Fruit fly (Drosophila melanogaster) whole organism, prepupa: Measurements from ENCODE around the gene CG13137.

Source experiments
- Blimp-1 ChIP-seq: fragments of 200-800 bp; sonication (Bioruptor generic); optimal IDR thresholded peaks from 3 replicates; lab custom pipeline; 2017; ENCODE audit warnings: missing biosample characterization, missing genetic modification characterization, mild to moderate bottlenecking, moderate library complexity, missing genetic modification reagents
- CG10669 ChIP-seq: fragments of 200-800 bp; sonication (Bioruptor generic); optimal IDR thresholded peaks from 3 replicates; lab custom pipeline; 2018; ENCODE audit warnings: missing biosample characterization, mild to moderate bottlenecking, missing genetic modification characterization, moderate library complexity
- CG3032 ChIP-seq: fragments of 200-800 bp; optimal IDR thresholded peaks from 2 replicates; lab custom pipeline; 2019; ENCODE audit warnings: missing biosample characterization, mild to moderate bottlenecking, missing genetic modification characterization, moderate library complexity
- CG8319 ChIP-seq: fragments of 200-800 bp; sonication (Bioruptor generic); optimal IDR thresholded peaks from 3 replicates; lab custom pipeline; 2016; ENCODE audit warnings: missing biosample characterization, missing genetic modification characterization
- Ets21C ChIP-seq: fragments of 200-800 bp; sonication (Bioruptor generic); optimal IDR thresholded peaks from 3 replicates; lab custom pipeline; 2016; ENCODE audit warnings: missing biosample characterization, missing genetic modification characterization
- Ets96B ChIP-seq: fragments of 200-800 bp; optimal IDR thresholded peaks from 2 replicates; lab custom pipeline; 2019; ENCODE audit warnings: missing biosample characterization, mild to moderate bottlenecking, missing genetic modification characterization, moderate library complexity
- Hr39 ChIP-seq: fragments of 200-800 bp; sonication (Bioruptor generic); optimal IDR thresholded peaks from 2 replicates; lab custom pipeline; 2016; ENCODE audit warnings: missing biosample characterization, missing genetic modification characterization
- OdsH ChIP-seq: fragments of 200-800 bp; sonication (Bioruptor generic); optimal IDR thresholded peaks from 3 replicates; lab custom pipeline; 2016; ENCODE audit warnings: missing biosample characterization, missing genetic modification characterization
- achi ChIP-seq: fragments of 200-800 bp; sonication (Bioruptor generic); optimal IDR thresholded peaks from 3 replicates; lab custom pipeline; 2016; ENCODE audit warnings: missing biosample characterization, missing genetic modification characterization
- acj6 ChIP-seq: fragments of 200-800 bp; sonication (Bioruptor generic); optimal IDR thresholded peaks from 3 replicates; lab custom pipeline; 2016; ENCODE audit warnings: missing biosample characterization, missing genetic modification characterization
- cyc ChIP-seq: fragments of 200-800 bp; sonication (Bioruptor generic); optimal IDR thresholded peaks from 3 replicates; lab custom pipeline; 2016; ENCODE audit warnings: missing biosample characterization, missing genetic modification characterization
- esn ChIP-seq: fragments of 200-800 bp; sonication (Bioruptor generic); optimal IDR thresholded peaks from 2 replicates; lab custom pipeline; 2016; ENCODE audit warnings: missing biosample characterization, mild to moderate bottlenecking, missing genetic modification characterization, moderate library complexity

DNA sequence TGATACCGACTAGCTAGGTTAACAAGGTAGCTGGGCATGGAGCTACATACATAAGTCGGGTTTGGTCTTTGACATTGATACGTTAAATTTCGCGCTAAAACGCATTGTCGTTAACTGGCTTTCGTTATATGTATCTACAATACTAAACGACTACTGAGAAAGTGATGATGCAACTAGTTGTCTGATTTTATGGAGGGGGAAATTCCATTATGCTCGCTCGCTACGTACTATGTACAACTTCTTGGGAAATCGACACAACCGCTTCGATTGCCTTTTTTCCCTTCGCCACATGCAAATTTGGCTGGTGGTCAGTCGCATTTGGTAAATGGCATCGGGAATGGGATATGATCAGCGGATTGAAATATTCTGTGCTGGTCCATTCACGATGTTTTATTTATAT is 47.5 kb downstream of the CG13137 start:
- no peak for TF ChIP-seq CG3032 (tag; lab: Kevin White, UChicago)
- no peak for TF ChIP-seq Ets21C (GFP tag; lab: Kevin White, UChicago)
- TF ChIP-seq Blimp-1 (GFP tag; lab: Kevin White, UChicago), result no peak
- TF ChIP-seq CG10669 (GFP tag; lab: Kevin White, UChicago), result no peak
- TF ChIP-seq cyc (GFP tag; lab: Kevin White, UChicago), result no peak
- TF ChIP-seq achi, result no peak
- TF ChIP-seq CG8319 (GFP tag; lab: Kevin White, UChicago), result no peak
- TF ChIP-seq Hr39, result no peak
- no peak for TF ChIP-seq acj6 (GFP tag; lab: Kevin White, UChicago)
- TF ChIP-seq OdsH (GFP tag; lab: Kevin White, UChicago), result no peak
- TF ChIP-seq Ets96B (tag; lab: Kevin White, UChicago), result no peak
- TF ChIP-seq esn, result no peak
